Worm (Caenorhabditis elegans): ENCODE results near the gene tmem-131.

tmem-131 gene

ce11 chrIII:5013915-5014346, 16.0 kb upstream of the tmem-131 start (continued):
- TF ChIP-seq nhr-27 (tag; optimal IDR thresholded peaks at IDR 0.05), result no peak
- TF ChIP-seq snpc-4 (GFP tag; optimal IDR thresholded peaks at IDR 0.05), result no peak
- peak; percentile 14 to 63 (median 37) for TF ChIP-seq snpc-4 (tag; optimal IDR thresholded peaks at IDR 0.05)
- TF ChIP-seq F37B4.10 (GFP tag; IDR thresholded peaks at IDR 0.05), result 0 out of 2 replicates have a peak, but pooled peaks have one; percentile 21
- no peak for TF ChIP-seq lin-26 (GFP tag; IDR thresholded peaks at IDR 0.05)
- TF ChIP-seq snpc-1.3 (tag; optimal IDR thresholded peaks at IDR 0.05; ENCODE audit: insufficient read depth), result no peak
- no peak for TF ChIP-seq D2030.7 (GFP tag; IDR thresholded peaks at IDR 0.05)
- no peak for TF ChIP-seq ceh-79 (tag; optimal IDR thresholded peaks at IDR 0.05)
- no peak for TF ChIP-seq ceh-58 (GFP tag; IDR thresholded peaks at IDR 0.05)
- TF ChIP-seq let-526 (GFP tag; IDR thresholded peaks at IDR 0.05), result 0 out of 2 replicates have a peak, but pooled peaks have one; percentile 49
- no peak for TF ChIP-seq T26A5.8 (tag; optimal IDR thresholded peaks at IDR 0.05)
- no peak for TF ChIP-seq ama-1 (optimal IDR thresholded peaks at IDR 0.05)
- no peak for TF ChIP-seq ama-1 (GFP tag; optimal IDR thresholded peaks at IDR 0.05)
- TF ChIP-seq hmg-20 (GFP tag; IDR thresholded peaks at IDR 0.05), result no peak
- no peak for TF ChIP-seq lag-1 (GFP tag; IDR thresholded peaks at IDR 0.05)
- peak; percentile 86 for TF ChIP-seq attf-5 (GFP tag; optimal IDR thresholded peaks at IDR 0.05)
- TF ChIP-seq hlh-26 (GFP tag; conservative IDR thresholded peaks at IDR 0.05), result no peak
- 0 out of 2 replicates have a peak, but pooled peaks have one; percentile 13 for TF ChIP-seq cebp-2 (GFP tag; IDR thresholded peaks at IDR 0.05)
- no peak for TF ChIP-seq B0261.1 (tag; optimal IDR thresholded peaks at IDR 0.05)
- peak; percentile 77; the same call in 1 of the 2 replicates for TF ChIP-seq ekl-4 (GFP tag; IDR thresholded peaks at IDR 0.05)
- TF ChIP-seq K12H6.12 (tag; optimal IDR thresholded peaks at IDR 0.05), result peak; percentile 92
- no peak for TF ChIP-seq Y79H2A.3 (GFP tag; conservative IDR thresholded peaks at IDR 0.05)
- no peak for TF ChIP-seq ztf-28 (GFP tag; IDR thresholded peaks at IDR 0.05)
- TF ChIP-seq lin-54 (GFP tag; optimal IDR thresholded peaks at IDR 0.05), result peak; percentile 27
- TF ChIP-seq dpff-1 (tag; optimal IDR thresholded peaks at IDR 0.05), result no peak
- TF ChIP-seq aptf-3 (GFP tag; IDR thresholded peaks at IDR 0.05), result no peak
- peak; percentile 53 for TF ChIP-seq chd-7 (tag; optimal IDR thresholded peaks at IDR 0.05)
- TF ChIP-seq F55B11.4 (tag; optimal IDR thresholded peaks at IDR 0.05; ENCODE audit: borderline replicate concordance, insufficient read depth), result no peak
- TF ChIP-seq ccch-3 (GFP tag; optimal IDR thresholded peaks at IDR 0.05), result no peak
- TF ChIP-seq nhr-120 (GFP tag; IDR thresholded peaks at IDR 0.05), result no peak
- TF ChIP-seq hsf-1 (GFP tag; IDR thresholded peaks at IDR 0.05), result no peak
- no peak for TF ChIP-seq F39B2.1 (GFP tag; IDR thresholded peaks at IDR 0.05)
- TF ChIP-seq B0336.3 (GFP tag; IDR thresholded peaks at IDR 0.05), result peak; percentile 78
- peak; percentile 72 for TF ChIP-seq lir-1 (GFP tag; conservative IDR thresholded peaks at IDR 0.05)
- TF ChIP-seq sdz-38 (tag; optimal IDR thresholded peaks at IDR 0.05), result no peak
- no peak; the same call in 1 of the 2 replicates for TF ChIP-seq C06A6.2 (GFP tag; conservative IDR thresholded peaks at IDR 0.05)
- peak; percentile 41; the same call in 1 of the 2 replicates for TF ChIP-seq cebp-1 (GFP tag; IDR thresholded peaks at IDR 0.05)
- TF ChIP-seq cebp-1 (tag; optimal IDR thresholded peaks at IDR 0.05), result peak; percentile 83
- TF ChIP-seq egl-44 (GFP tag; IDR thresholded peaks at IDR 0.05), result no peak
- peak; percentile 55 for TF ChIP-seq tbp1 (GFP tag; optimal IDR thresholded peaks at IDR 0.05)
- no peak for TF ChIP-seq ztf-6 (GFP tag; IDR thresholded peaks at IDR 0.05)
- peak; percentile 24 for TF ChIP-seq B0035.1 (tag; optimal IDR thresholded peaks at IDR 0.05)
- no peak for TF ChIP-seq unc-62 (GFP tag; optimal IDR thresholded peaks at IDR 0.05)
- no peak for TF ChIP-seq snpc-1.1 (tag; optimal IDR thresholded peaks at IDR 0.05; ENCODE audit: insufficient read depth)
- no peak for TF ChIP-seq lsy-27 (tag; optimal IDR thresholded peaks at IDR 0.05; ENCODE audit: borderline replicate concordance, insufficient read depth)
- peak; percentile 62 for TF ChIP-seq mcd-1 (GFP tag; IDR thresholded peaks at IDR 0.05)
- no peak for TF ChIP-seq lsl-1 (GFP tag; optimal IDR thresholded peaks at IDR 0.05)
- TF ChIP-seq dox-1 (GFP tag; IDR thresholded peaks at IDR 0.05), result peak; percentile 84
- no peak for TF ChIP-seq akir-1 (GFP tag; optimal IDR thresholded peaks at IDR 0.05)
